Worm (Caenorhabditis elegans): ENCODE data around the gene Y105C5A.13.
"Not testable (repeated sequence)": the region's sequence is repeated elsewhere in the genome, so short reads cannot be mapped to it uniquely, and the experiment has no call there.

The Y105C5A.13 gene

DNA sequence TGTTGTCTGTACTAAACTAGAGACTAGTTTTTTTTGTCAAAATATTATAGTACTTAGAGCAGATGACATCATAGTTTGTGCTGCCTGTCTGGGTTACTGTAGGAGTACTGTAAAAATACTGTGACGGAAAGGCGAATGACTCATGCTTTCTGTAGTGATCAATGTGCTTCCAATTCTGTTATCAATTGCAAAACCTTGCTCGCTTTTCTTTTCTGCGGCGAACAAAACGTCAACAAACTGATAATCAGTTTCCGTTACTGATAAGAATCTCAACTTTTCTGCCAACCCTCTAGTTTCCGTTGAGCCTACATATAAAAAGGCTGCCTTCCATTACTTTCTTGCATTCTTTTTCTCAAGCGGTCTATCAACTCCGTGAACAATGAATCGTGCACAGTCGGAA is at the start of gene Y105C5A.13:
Gene Y105C5A.13 (plus strand): TSS at position 380 of the 400 bp plus-strand sequence.
- no peak for TF ChIP-seq hmg-4 (GFP tag; optimal IDR thresholded peaks at IDR 0.05)
- no peak for TF ChIP-seq pes-1 (GFP tag; IDR thresholded peaks at IDR 0.05)
- no peak for TF ChIP-seq ets-7 (tag; optimal IDR thresholded peaks at IDR 0.05)
- no peak for TF ChIP-seq hmbx-1 (tag; optimal IDR thresholded peaks at IDR 0.05)
- TF ChIP-seq tbx-11 (GFP tag; IDR thresholded peaks at IDR 0.05), result no peak
- TF ChIP-seq F13C5.2 (tag; optimal IDR thresholded peaks at IDR 0.05), result no peak
- TF ChIP-seq tra-4 (tag; optimal IDR thresholded peaks at IDR 0.05), result no peak
- no peak for TF ChIP-seq ceh-13 (GFP tag; optimal IDR thresholded peaks at IDR 0.05)
- no peak for TF ChIP-seq tbx-37 (GFP tag; conservative IDR thresholded peaks at IDR 0.05)
- no peak for TF ChIP-seq hnd-1 (tag; optimal IDR thresholded peaks at IDR 0.05)

DNA sequence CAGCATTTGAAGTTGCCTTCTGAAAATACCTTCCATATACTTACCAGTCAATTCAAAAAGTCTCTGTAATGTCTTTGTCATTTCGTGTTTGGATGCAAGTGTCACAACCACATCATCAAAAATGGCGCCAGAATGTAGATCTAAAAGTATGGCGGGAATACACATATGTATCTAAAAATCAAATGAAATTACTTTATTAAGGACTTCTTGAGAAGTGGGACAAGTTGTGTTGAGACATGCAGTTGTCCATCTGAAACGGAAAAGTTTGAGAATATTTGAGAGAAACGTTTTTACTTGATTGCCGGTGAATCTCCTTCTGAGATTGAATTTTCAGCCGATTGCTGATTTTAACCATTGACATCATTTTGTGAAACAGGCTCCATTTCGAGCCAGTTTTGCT is 49.1 kb upstream of the Y105C5A.13 start:
- TF ChIP-seq B0310.2 (tag; optimal IDR thresholded peaks at IDR 0.05) (no peak), F13C5.2 (tag; optimal IDR thresholded peaks at IDR 0.05) (no peak), tbx-11 (GFP tag; IDR thresholded peaks at IDR 0.05) (no peak), sea-1 (GFP tag; conservative IDR thresholded peaks at IDR 0.05) (no peak), ceh-36 (tag; optimal IDR thresholded peaks at IDR 0.05) (no peak)

DNA sequence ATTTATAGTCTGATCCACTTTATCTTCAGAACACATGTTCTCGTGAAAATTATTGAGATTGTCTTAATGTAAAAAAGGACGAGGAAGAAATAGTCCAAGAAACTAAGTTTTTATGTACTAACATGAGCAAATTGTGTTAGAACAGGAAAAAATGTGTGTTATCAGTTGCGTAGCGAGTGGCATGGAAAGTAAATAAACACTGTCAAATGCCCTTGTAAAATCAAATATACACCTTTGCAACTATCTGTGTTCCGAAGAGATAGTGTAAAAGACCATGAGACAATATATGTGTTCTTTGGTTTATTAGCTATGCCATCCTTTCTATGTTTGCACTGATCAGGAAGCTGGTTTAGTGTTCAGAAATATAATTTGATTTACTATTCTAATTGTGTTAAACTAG is 48.0 kb upstream of the Y105C5A.13 start:
- TF ChIP-seq tbx-37 (GFP tag; conservative IDR thresholded peaks at IDR 0.05) (no peak), pes-1 (GFP tag; IDR thresholded peaks at IDR 0.05) (no peak), hmbx-1 (tag; optimal IDR thresholded peaks at IDR 0.05) (no peak), sea-1 (GFP tag; conservative IDR thresholded peaks at IDR 0.05) (no peak), scrt-1 (GFP tag; IDR thresholded peaks at IDR 0.05) (no peak), ceh-13 (GFP tag; optimal IDR thresholded peaks at IDR 0.05) (no peak), flt-1 (GFP tag; IDR thresholded peaks at IDR 0.05) (no peak), F13C5.2 (tag; optimal IDR thresholded peaks at IDR 0.05) (no peak), ceh-36 (tag; optimal IDR thresholded peaks at IDR 0.05) (no peak), ama-1 (optimal IDR thresholded peaks at IDR 0.05) (no peak), ets-7 (tag; optimal IDR thresholded peaks at IDR 0.05) (no peak)

DNA sequence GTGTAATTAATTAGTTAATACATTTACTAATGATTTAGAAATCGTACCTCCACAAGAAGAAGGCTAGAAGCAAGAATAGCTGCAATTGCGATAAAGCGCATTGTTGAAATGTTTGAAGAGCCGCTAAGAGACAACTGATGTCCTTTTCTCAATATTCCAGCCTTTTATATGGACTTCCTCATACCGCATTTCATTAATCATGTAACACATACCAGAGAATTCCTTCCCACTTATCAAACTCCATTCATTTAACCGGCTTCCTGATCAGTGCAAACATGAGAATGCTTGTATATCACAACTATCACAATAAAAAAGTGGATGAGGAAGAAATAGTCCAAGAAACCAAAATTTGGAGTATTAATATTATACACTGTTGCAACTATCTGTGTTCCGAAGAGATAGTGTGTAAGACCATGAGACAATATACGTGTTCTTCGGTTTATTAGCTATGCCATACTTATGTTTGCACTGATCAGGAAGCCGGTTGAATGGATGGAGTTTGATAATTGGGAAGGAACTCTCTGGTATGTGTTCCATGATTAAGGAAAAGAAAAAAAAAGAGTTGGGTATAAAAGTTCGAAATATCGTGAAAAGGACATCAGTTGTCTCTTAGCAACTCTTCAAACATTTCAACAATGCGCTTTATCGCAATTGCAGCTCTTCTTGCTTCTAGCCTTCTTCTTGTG is 46.0 kb upstream of the Y105C5A.13 start, which contains the start of the genes pqn-78 and pqn-79:
Gene pqn-78 (minus strand): TSS at position 101 of the 686 bp plus-strand sequence.
Gene pqn-79 (plus strand): TSS at position 636 of the 686 bp plus-strand sequence.
- TF ChIP-seq ceh-36 (tag; optimal IDR thresholded peaks at IDR 0.05); hmbx-1 (tag; optimal IDR thresholded peaks at IDR 0.05); ceh-13 (GFP tag; optimal IDR thresholded peaks at IDR 0.05): not testable (repeated sequence)

DNA sequence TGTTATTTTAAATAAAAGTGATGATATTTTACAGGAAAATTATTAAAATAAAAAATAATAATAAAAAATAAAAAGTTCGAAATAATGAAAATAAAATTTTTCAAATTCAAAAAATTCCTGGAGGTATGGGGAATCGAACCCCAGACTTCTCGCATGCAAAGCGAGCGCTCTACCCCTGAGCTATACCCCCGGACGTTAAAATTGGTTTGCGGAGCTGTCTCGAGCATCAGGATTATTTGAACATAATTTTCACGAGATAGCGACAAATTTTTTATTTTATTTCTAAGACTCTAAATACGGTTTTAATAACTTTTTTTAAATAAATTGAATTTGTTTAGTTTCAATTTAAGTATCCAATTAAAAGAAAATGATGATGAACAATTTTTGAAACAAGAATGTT is 36.8 kb upstream of the Y105C5A.13 start:
- TF ChIP-seq hmbx-1 (tag; optimal IDR thresholded peaks at IDR 0.05), result no peak
- no peak for TF ChIP-seq hnd-1 (tag; optimal IDR thresholded peaks at IDR 0.05)
- TF ChIP-seq ama-1 (optimal IDR thresholded peaks at IDR 0.05), result no peak
- no peak for TF ChIP-seq hmg-4 (GFP tag; optimal IDR thresholded peaks at IDR 0.05)
- no peak for TF ChIP-seq sea-1 (GFP tag; conservative IDR thresholded peaks at IDR 0.05)
- no peak for TF ChIP-seq F13C5.2 (tag; optimal IDR thresholded peaks at IDR 0.05)
- no peak for TF ChIP-seq flt-1 (GFP tag; IDR thresholded peaks at IDR 0.05)
- no peak for TF ChIP-seq ceh-13 (GFP tag; optimal IDR thresholded peaks at IDR 0.05)
- TF ChIP-seq aly-1 (tag; optimal IDR thresholded peaks at IDR 0.05), result no peak
- TF ChIP-seq tra-4 (tag; optimal IDR thresholded peaks at IDR 0.05), result no peak

DNA sequence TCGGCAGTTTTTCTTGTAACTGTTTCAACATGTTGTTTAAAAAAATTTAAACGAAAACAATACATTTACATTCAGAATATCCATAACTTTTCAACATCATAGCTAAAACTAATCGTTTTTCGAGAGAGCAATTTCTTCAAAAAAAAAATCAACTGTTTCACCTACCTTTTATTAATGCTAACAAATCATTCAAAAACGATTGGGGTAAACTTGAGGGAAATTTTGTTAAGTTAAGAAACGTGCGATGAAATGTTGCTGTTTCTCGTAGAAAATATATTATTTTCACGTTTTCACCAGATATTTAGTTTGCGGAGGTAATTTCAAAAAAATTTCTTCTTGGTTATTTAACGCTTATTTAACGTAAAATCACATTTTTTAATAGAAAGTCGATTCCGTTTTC is 34.6 kb upstream of the Y105C5A.13 start:
- TF ChIP-seq hmbx-1 (tag; optimal IDR thresholded peaks at IDR 0.05) (no peak), ets-7 (tag; optimal IDR thresholded peaks at IDR 0.05) (no peak), B0310.2 (tag; optimal IDR thresholded peaks at IDR 0.05) (no peak), ceh-13 (GFP tag; optimal IDR thresholded peaks at IDR 0.05) (no peak), pes-1 (GFP tag; IDR thresholded peaks at IDR 0.05) (no peak), ama-1 (optimal IDR thresholded peaks at IDR 0.05) (no peak)

DNA sequence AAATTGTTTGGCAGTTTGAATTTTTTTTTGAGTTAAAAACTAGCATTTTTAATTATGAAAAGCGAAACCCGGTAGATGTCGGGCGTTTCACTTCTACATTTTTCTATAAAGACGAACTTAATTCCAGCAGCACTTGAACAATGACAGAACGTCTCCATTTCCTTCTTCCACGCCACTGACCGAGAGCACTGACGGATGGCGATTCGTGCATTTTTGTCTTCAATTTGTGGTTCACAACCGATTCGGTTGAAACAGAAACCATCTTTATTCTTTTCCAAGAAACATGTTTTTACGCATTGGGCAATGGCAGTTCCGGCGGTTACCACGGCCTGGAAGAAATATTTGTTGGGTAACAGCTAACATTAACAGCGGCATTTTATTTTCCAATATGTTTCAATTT is 27.9 kb upstream of the Y105C5A.13 start:
- no peak for TF ChIP-seq ama-1 (optimal IDR thresholded peaks at IDR 0.05)
- no peak for TF ChIP-seq F13C5.2 (tag; optimal IDR thresholded peaks at IDR 0.05)
- TF ChIP-seq B0310.2 (tag; optimal IDR thresholded peaks at IDR 0.05), result no peak
- no peak for TF ChIP-seq flt-1 (GFP tag; IDR thresholded peaks at IDR 0.05)
- TF ChIP-seq ets-7 (tag; optimal IDR thresholded peaks at IDR 0.05), result no peak
- no peak for TF ChIP-seq tra-4 (tag; optimal IDR thresholded peaks at IDR 0.05)
- TF ChIP-seq hmbx-1 (tag; optimal IDR thresholded peaks at IDR 0.05), result no peak
- no peak for TF ChIP-seq pes-1 (GFP tag; IDR thresholded peaks at IDR 0.05)
- no peak for TF ChIP-seq sea-1 (GFP tag; conservative IDR thresholded peaks at IDR 0.05)

DNA sequence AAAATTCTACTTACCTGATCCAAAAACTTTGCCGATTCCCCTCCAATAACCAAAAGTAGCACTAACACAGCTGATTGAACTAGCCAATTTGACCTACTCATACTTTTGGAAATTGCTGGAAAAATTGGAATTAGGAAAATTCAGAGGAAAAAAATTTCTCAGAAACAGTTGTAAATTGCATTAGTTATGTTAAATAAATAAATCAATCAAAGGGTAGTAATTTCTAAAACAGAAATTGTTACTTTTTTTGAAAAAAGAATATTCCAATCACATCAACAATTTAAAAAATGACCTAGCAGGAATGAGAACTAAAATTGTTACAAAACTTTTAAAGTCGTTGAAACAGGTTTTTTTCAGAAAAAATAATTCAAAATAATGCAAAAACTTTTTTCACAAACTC is 24.1 kb upstream of the Y105C5A.13 start, which contains the start of gene Y105C5A.8:
Gene Y105C5A.8 (minus strand): TSS at position 101 of the 400 bp plus-strand sequence.
- no peak for TF ChIP-seq scrt-1 (GFP tag; IDR thresholded peaks at IDR 0.05)
- TF ChIP-seq hnd-1 (tag; optimal IDR thresholded peaks at IDR 0.05), result no peak
- TF ChIP-seq ama-1 (optimal IDR thresholded peaks at IDR 0.05), result no peak
- no peak for TF ChIP-seq ceh-13 (GFP tag; optimal IDR thresholded peaks at IDR 0.05)
- TF ChIP-seq aly-1 (tag; optimal IDR thresholded peaks at IDR 0.05), result no peak
- no peak for TF ChIP-seq tbx-11 (GFP tag; IDR thresholded peaks at IDR 0.05)
- no peak for TF ChIP-seq ceh-36 (tag; optimal IDR thresholded peaks at IDR 0.05)
- no peak for TF ChIP-seq hmg-4 (GFP tag; optimal IDR thresholded peaks at IDR 0.05)

Data from whole organism, early embryonic.